Worm (Caenorhabditis elegans) whole organism, L1 larva: ENCODE data around the gene F11C1.1.

Experiments
- C16A3.4 ChIP-seq: fragments of 150-350 bp; optimal IDR thresholded peaks from 2 replicates; lab custom pipeline; 2014; ENCODE audit warnings: missing biosample characterization, missing genetic modification characterization
- C34B4.2 ChIP-seq: sonication (generic microtip); optimal IDR thresholded peaks from 2 replicates; lab custom pipeline; 2017; ENCODE audit warnings: mild to moderate bottlenecking, missing genetic modification characterization, missing compliant biosample characterization
- F16B12.6 ChIP-seq: fragments of 150-350 bp; optimal IDR thresholded peaks from 2 replicates; lab custom pipeline; 2014; ENCODE audit warnings: missing biosample characterization, missing genetic modification characterization
- aha-1 ChIP-seq: fragments of 150-350 bp; optimal IDR thresholded peaks from 2 replicates; lab custom pipeline; 2014; ENCODE audit warnings: missing biosample characterization, missing genetic modification characterization
- ceh-63 ChIP-seq: fragments of 200-800 bp; sonication (Bioruptor generic); optimal IDR thresholded peaks from 2 replicates; lab custom pipeline; 2018; ENCODE audit warnings: mild to moderate bottlenecking, missing genetic modification characterization, missing compliant biosample characterization
- ceh-8 ChIP-seq: fragments of 200-800 bp; sonication (Bioruptor generic); optimal IDR thresholded peaks from 2 replicates; lab custom pipeline; 2018; ENCODE audit warnings: mild to moderate bottlenecking, missing genetic modification characterization, moderate library complexity, missing compliant biosample characterization
- ceh-88 ChIP-seq: fragments of 200-800 bp; sonication (Bioruptor generic); IDR thresholded peaks from 2 replicates; pipeline ENCODE4 v1.3.6; 2022; ENCODE audit warnings: missing genetic modification characterization, missing compliant biosample characterization
- ceh-90 ChIP-seq: sonication (generic microtip); optimal IDR thresholded peaks from 2 replicates; lab custom pipeline; 2016; ENCODE audit warnings: missing genetic modification characterization, missing compliant biosample characterization
- ces-1 ChIP-seq: fragments of 150-350 bp; optimal IDR thresholded peaks from 2 replicates; lab custom pipeline; 2014; ENCODE audit warnings: missing biosample characterization, missing genetic modification reagents, missing genetic modification characterization
- efl-1 ChIP-seq, 4 experiments: fragments of 150-350 bp; optimal IDR thresholded peaks in 3 of 4; peaks in 1 of 4; 1 replicate in 1 of 4; 2 replicates in 3 of 4; lab custom pipeline; 2014; ENCODE audit warnings: missing biosample characterization in 2 of 4, missing genetic modification characterization in 2 of 4, missing genetic modification reagents in 2 of 4
- efl-3 ChIP-seq: fragments of 200-800 bp; sonication (Bioruptor generic); optimal IDR thresholded peaks from 2 replicates; lab custom pipeline; 2018; ENCODE audit warnings: mild to moderate bottlenecking, missing genetic modification characterization, missing compliant biosample characterization
- egl-27 ChIP-seq, 2 experiments: fragments of 150-350 bp in 1 of 2; sonication (generic microtip); optimal IDR thresholded peaks; 3 replicates each; lab custom pipeline; 2017 to 2018; ENCODE audit warnings: missing biosample characterization in 2 of 2, missing genetic modification characterization in 2 of 2, missing genetic modification reagents in 2 of 2
- elt-3 ChIP-seq, 6 experiments: fragments of 150-350 bp in 1 of 6; sonication (generic microtip); optimal IDR thresholded peaks; 2 replicates each; lab custom pipeline; 2017 to 2018; ENCODE audit warnings: missing biosample characterization in 6 of 6, missing genetic modification characterization in 6 of 6, inconsistent platforms in 1 of 6
- fkh-10 ChIP-seq: sonication (generic microtip); optimal IDR thresholded peaks from 2 replicates; lab custom pipeline; 2017; ENCODE audit warnings: missing biosample characterization, missing genetic modification reagents, missing genetic modification characterization
- fkh-4 ChIP-seq: sonication (generic microtip); optimal IDR thresholded peaks from 2 replicates; lab custom pipeline; 2016; ENCODE audit warnings: missing compliant biosample characterization, missing genetic modification characterization, borderline replicate concordance
- hlh-17 ChIP-seq: fragments of 200-800 bp; sonication (Bioruptor generic); optimal IDR thresholded peaks from 2 replicates; lab custom pipeline; 2018; ENCODE audit warnings: missing genetic modification characterization, mild to moderate bottlenecking, missing compliant biosample characterization, moderate library complexity, borderline replicate concordance
- hpl-2 ChIP-seq: fragments of 150-350 bp; optimal IDR thresholded peaks from 2 replicates; lab custom pipeline; 2014; ENCODE audit warnings: missing biosample characterization, missing genetic modification reagents, missing genetic modification characterization
- irx-1 ChIP-seq: sonication (generic microtip); optimal IDR thresholded peaks from 2 replicates; lab custom pipeline; 2016; ENCODE audit warnings: missing genetic modification characterization, missing compliant biosample characterization
- jun-1 ChIP-seq: fragments of 150-350 bp; optimal IDR thresholded peaks from 2 replicates; lab custom pipeline; 2014; ENCODE audit warnings: missing biosample characterization, missing genetic modification reagents, missing genetic modification characterization
- lin-14 ChIP-seq: fragments of 200-800 bp; sonication (Bioruptor generic); optimal IDR thresholded peaks from 2 replicates; lab custom pipeline; 2018; ENCODE audit warnings: mild to moderate bottlenecking, missing genetic modification characterization, moderate library complexity, missing compliant biosample characterization
- lin-15B ChIP-seq: fragments of 150-350 bp; sonication (generic microtip); optimal IDR thresholded peaks from 3 replicates; lab custom pipeline; 2014; ENCODE audit warnings: missing biosample characterization, missing genetic modification characterization
- lin-35 ChIP-seq, 2 experiments: fragments of 150-350 bp; optimal IDR thresholded peaks; 2 replicates each; lab custom pipeline; 2014; ENCODE audit warnings: missing biosample characterization in 2 of 2, missing genetic modification characterization in 2 of 2, missing genetic modification reagents in 2 of 2
- lsy-2 ChIP-seq, 2 experiments: fragments of 150-350 bp; optimal IDR thresholded peaks; 2 replicates each; lab custom pipeline; 2014; ENCODE audit warnings: missing biosample characterization in 2 of 2, missing genetic modification characterization in 2 of 2
- mab-9 ChIP-seq: fragments of 200-800 bp; sonication (Bioruptor generic); IDR thresholded peaks from 2 replicates; pipeline ENCODE4 v1.3.6; 2022; ENCODE audit warnings: missing genetic modification reagents, missing genetic modification characterization, missing compliant biosample characterization
- mdl-1 ChIP-seq, 2 experiments: fragments of 150-350 bp; optimal IDR thresholded peaks; 2 replicates each; lab custom pipeline; 2014 to 2017; ENCODE audit warnings: missing biosample characterization in 2 of 2, missing genetic modification characterization in 2 of 2, inconsistent platforms in 1 of 2
- mef-2 ChIP-seq: fragments of 150-350 bp; optimal IDR thresholded peaks from 2 replicates; lab custom pipeline; 2014; ENCODE audit warnings: missing biosample characterization, missing genetic modification characterization
- nhr-11 ChIP-seq: fragments of 150-350 bp; optimal IDR thresholded peaks from 2 replicates; lab custom pipeline; 2014; ENCODE audit warnings: missing biosample characterization, missing genetic modification characterization
- nhr-19 ChIP-seq: fragments of 200-800 bp; sonication (Bioruptor generic); conservative IDR thresholded peaks from 2 replicates; pipeline ENCODE4 v1.3.6; 2022; ENCODE audit warnings: missing genetic modification characterization, missing compliant biosample characterization
- nhr-20 ChIP-seq: sonication (generic microtip); optimal IDR thresholded peaks from 2 replicates; lab custom pipeline; 2016; ENCODE audit warnings: mild to moderate bottlenecking, missing genetic modification characterization, missing compliant biosample characterization
- nhr-28 ChIP-seq: fragments of 150-350 bp; optimal IDR thresholded peaks from 2 replicates; lab custom pipeline; 2014; ENCODE audit warnings: missing biosample characterization, missing genetic modification characterization
- nhr-71 ChIP-seq: sonication (generic microtip); optimal IDR thresholded peaks from 2 replicates; lab custom pipeline; 2016; ENCODE audit warnings: mild to moderate bottlenecking, missing genetic modification characterization, moderate library complexity, missing compliant biosample characterization
- nhr-85 ChIP-seq: sonication (generic microtip); peaks from one replicate; lab custom pipeline; 2016; ENCODE audit warnings: missing genetic modification characterization, inconsistent platforms, missing compliant biosample characterization
- nhr-90 ChIP-seq: sonication (generic microtip); optimal IDR thresholded peaks from 2 replicates; lab custom pipeline; 2016; ENCODE audit warnings: mild to moderate bottlenecking, missing genetic modification characterization, missing compliant biosample characterization; ENCODE audit not compliant: poor library complexity
- pqm-1 ChIP-seq: sonication (generic microtip); optimal IDR thresholded peaks from 3 replicates; lab custom pipeline; 2017; ENCODE audit warnings: missing biosample characterization, missing genetic modification characterization
- rnt-1 ChIP-seq: sonication (generic microtip); optimal IDR thresholded peaks from 2 replicates; lab custom pipeline; 2016; ENCODE audit warnings: mild to moderate bottlenecking, missing genetic modification characterization, moderate library complexity, missing compliant biosample characterization
- snpc-4 ChIP-seq: fragments of 150-350 bp; optimal IDR thresholded peaks from 2 replicates; lab custom pipeline; 2014; ENCODE audit warnings: missing biosample characterization, missing genetic modification characterization
- snu-23 ChIP-seq: sonication (generic microtip); optimal IDR thresholded peaks from 2 replicates; lab custom pipeline; 2016; ENCODE audit warnings: missing genetic modification characterization, missing compliant biosample characterization
- tbx-2 ChIP-seq: sonication (generic microtip); optimal IDR thresholded peaks from 2 replicates; lab custom pipeline; 2016; ENCODE audit warnings: missing genetic modification characterization, missing compliant biosample characterization
- tlp-1 ChIP-seq: fragments of 150-350 bp; optimal IDR thresholded peaks from 2 replicates; lab custom pipeline; 2014; ENCODE audit warnings: missing biosample characterization, missing genetic modification characterization
- unc-30 ChIP-seq: sonication (generic microtip); optimal IDR thresholded peaks from 2 replicates; lab custom pipeline; 2017; ENCODE audit warnings: missing biosample characterization, missing genetic modification characterization
- unc-86 ChIP-seq: sonication (generic microtip); optimal IDR thresholded peaks from 2 replicates; lab custom pipeline; 2016; ENCODE audit warnings: missing genetic modification characterization, missing compliant biosample characterization
- unc-98 ChIP-seq: fragments of 200-800 bp; sonication (Bioruptor generic); IDR thresholded peaks from 2 replicates; pipeline ENCODE4 v1.3.6; 2022; ENCODE audit warnings: missing genetic modification characterization, missing compliant biosample characterization
- xbp-1 ChIP-seq: sonication (generic microtip); optimal IDR thresholded peaks from 2 replicates; lab custom pipeline; 2016; ENCODE audit warnings: missing genetic modification characterization, missing compliant biosample characterization
- zag-1 ChIP-seq: fragments of 150-350 bp; optimal IDR thresholded peaks from 2 replicates; lab custom pipeline; 2014; ENCODE audit warnings: missing biosample characterization, missing genetic modification characterization
- ztf-11 ChIP-seq, 2 experiments: sonication (generic microtip); optimal IDR thresholded peaks; 2 replicates each; lab custom pipeline; 2016 to 2017; ENCODE audit warnings: missing genetic modification characterization in 2 of 2, missing biosample characterization in 1 of 2, missing compliant biosample characterization in 1 of 2
- ztf-4 ChIP-seq: fragments of 150-350 bp; optimal IDR thresholded peaks from 2 replicates; lab custom pipeline; 2014; ENCODE audit warnings: missing biosample characterization, missing genetic modification characterization

The F11C1.1 gene

ce11 chrX:12990529-12991520 lies at the start of gene F11C1.1, which contains the start of gene vwa-8 (continued):
- TF ChIP-seq nhr-19 (GFP tag; lab: Robert Waterston, UW) (peak; percentile 76), mab-9 (GFP tag; lab: Robert Waterston, UW) (no peak), nhr-20 (tag; lab: Kevin White, UChicago) (peak; percentile 83), tlp-1 (tag; lab: Kevin White, UChicago) (no peak), egl-27 (tag; optimal IDR thresholded peaks at IDR 0.05; lab: Kevin White, UChicago) (no peak), snu-23 (GFP tag; lab: Kevin White, UChicago) (peak; percentile 80), tbx-2 (tag; lab: Kevin White, UChicago) (peak; percentile 28), zag-1 (tag; lab: Kevin White, UChicago) (no peak), snpc-4 (no peak), lsy-2 (tag; optimal IDR thresholded peaks at IDR 0.05; lab: Kevin White, UChicago) (peak in 1 of 2 experiments; percentile 27), elt-3 (tag; optimal IDR thresholded peaks at IDR 0.05; lab: Kevin White, UChicago) (peak in 1 of 6 experiments; percentile 25), fkh-10 (GFP tag; lab: Kevin White, UChicago) (no peak), mef-2 (tag; lab: Kevin White, UChicago) (no peak), aha-1 (tag; lab: Kevin White, UChicago) (no peak), ces-1 (GFP tag; lab: Kevin White, UChicago) (no peak), C34B4.2 (tag; lab: Kevin White, UChicago) (no peak), mdl-1 (tag; optimal IDR thresholded peaks at IDR 0.05; lab: Kevin White, UChicago) (peak in 1 of 2 experiments; percentile 18)

ce11 chrX:13038791-13039190 lies 48.4 kb upstream of the F11C1.1 start:
- TF ChIP-seq irx-1 (tag; lab: Kevin White, UChicago): no peak
- no peak for TF ChIP-seq hlh-17 (GFP tag; lab: Kevin White, UChicago)
- TF ChIP-seq aha-1 (tag; lab: Kevin White, UChicago): no peak
- no peak for TF ChIP-seq nhr-28
- no peak for TF ChIP-seq unc-98
- no peak for TF ChIP-seq unc-86 (tag; lab: Kevin White, UChicago)
- TF ChIP-seq fkh-4 (tag; lab: Kevin White, UChicago): no peak
- TF ChIP-seq efl-3 (GFP tag; lab: Kevin White, UChicago): no peak
- TF ChIP-seq nhr-71 (tag; lab: Kevin White, UChicago): peak; percentile 19
- TF ChIP-seq lsy-2 (tag; optimal IDR thresholded peaks at IDR 0.05; lab: Kevin White, UChicago): peak in 1 of 2 experiments; percentile 38
- no peak for TF ChIP-seq nhr-11 (tag; lab: Kevin White, UChicago)
- TF ChIP-seq lin-35 (GFP tag; optimal IDR thresholded peaks at IDR 0.05; lab: Kevin White, UChicago): peak in 1 of 2 experiments; percentile 51
- TF ChIP-seq mdl-1 (tag; optimal IDR thresholded peaks at IDR 0.05; lab: Kevin White, UChicago): no peak
- TF ChIP-seq lin-15B: no peak
- TF ChIP-seq rnt-1 (tag; lab: Kevin White, UChicago): no peak
- peak; percentile 19 for TF ChIP-seq C16A3.4
- TF ChIP-seq F16B12.6 (tag; lab: Kevin White, UChicago): no peak
- no peak for TF ChIP-seq efl-1 (optimal IDR thresholded peaks at IDR 0.05; lab: Kevin White, UChicago)
- TF ChIP-seq efl-1 (GFP tag; optimal IDR thresholded peaks at IDR 0.05 in 1 of 2; lab: Kevin White, UChicago): peak in 1 of 2 experiments; percentile 85
- no peak for TF ChIP-seq C34B4.2 (tag; lab: Kevin White, UChicago)
- TF ChIP-seq nhr-20 (tag; lab: Kevin White, UChicago): peak; percentile 29
- no peak for TF ChIP-seq ceh-63 (GFP tag; lab: Kevin White, UChicago)
- no peak for TF ChIP-seq ztf-11 (tag; optimal IDR thresholded peaks at IDR 0.05; lab: Kevin White, UChicago)
- TF ChIP-seq ceh-90: no peak
- no peak for TF ChIP-seq egl-27 (tag; optimal IDR thresholded peaks at IDR 0.05; lab: Kevin White, UChicago)
- no peak for TF ChIP-seq unc-30
- 0 out of 2 replicates have a peak, but pooled peaks have one; percentile 6 for TF ChIP-seq nhr-19 (GFP tag; lab: Robert Waterston, UW)
- peak; percentile 43 for TF ChIP-seq nhr-90 (tag; lab: Kevin White, UChicago)
- peak; percentile 7 for TF ChIP-seq lin-14
- TF ChIP-seq hpl-2 (GFP tag; lab: Kevin White, UChicago): no peak
- no peak for TF ChIP-seq nhr-85
- TF ChIP-seq ztf-4 (tag; lab: Kevin White, UChicago): no peak
- no peak for TF ChIP-seq xbp-1
- peak in 1 of 6 experiments; percentile 32 for TF ChIP-seq elt-3 (tag; optimal IDR thresholded peaks at IDR 0.05; lab: Kevin White, UChicago)
- no peak for TF ChIP-seq ceh-8
- TF ChIP-seq mef-2 (tag; lab: Kevin White, UChicago): no peak
- TF ChIP-seq pqm-1 (tag; lab: Kevin White, UChicago): no peak
- TF ChIP-seq jun-1 (tag; lab: Kevin White, UChicago): no peak
- no peak for TF ChIP-seq ceh-88 (GFP tag; lab: Robert Waterston, UW)
